Fruit fly (Drosophila melanogaster): Measurements from ENCODE around the gene Pdk1.
A peak's percentile ranks its signal among the peaks of the same experiment; 100 is the strongest.

The Pdk1 gene

dm6 chr3L:156591-157303 is 27.5 kb downstream of the Pdk1 start (continued):
- no peak for TF ChIP-seq Abd-B (GFP tag; optimal IDR thresholded peaks at IDR 0.05)
- TF ChIP-seq mirr (GFP tag; optimal IDR thresholded peaks at IDR 0.05): peak; percentile 86
- no peak for TF ChIP-seq CG3995 (GFP tag; optimal IDR thresholded peaks at IDR 0.05)
- TF ChIP-seq Hmx (GFP tag; optimal IDR thresholded peaks at IDR 0.05): no peak
- TF ChIP-seq CG4424 (GFP tag; optimal IDR thresholded peaks at IDR 0.05): no peak
- TF ChIP-seq C15 (GFP tag; IDR thresholded peaks at IDR 0.05): no peak
- TF ChIP-seq crol (GFP tag; IDR thresholded peaks at IDR 0.05): peak; percentile 75; the same call in 1 of the 2 replicates
- TF ChIP-seq CTCF (GFP tag; optimal IDR thresholded peaks at IDR 0.05): no peak
- peak; percentile 32 for TF ChIP-seq corto (GFP tag; optimal IDR thresholded peaks at IDR 0.05)
- TF ChIP-seq so (GFP tag; IDR thresholded peaks at IDR 0.05): 0 out of 3 replicates have a peak, but pooled peaks have one; percentile 16
- no peak for TF ChIP-seq NK7.1 (GFP tag; optimal IDR thresholded peaks at IDR 0.05)
- TF ChIP-seq CG14441 (GFP tag; IDR thresholded peaks at IDR 0.05): peak; percentile 40
- no peak for TF ChIP-seq esg (GFP tag; conservative IDR thresholded peaks at IDR 0.05)
- no peak for TF ChIP-seq wor (GFP tag; IDR thresholded peaks at IDR 0.05)
- no peak for TF ChIP-seq CG8290 (GFP tag; optimal IDR thresholded peaks at IDR 0.05)
- peak in 1 of 2 experiments; percentile 47 for TF ChIP-seq CG8290 (tag; optimal IDR thresholded peaks at IDR 0.05)
- peak; percentile 12; the same call in 1 of the 2 replicates for TF ChIP-seq CG32532 (GFP tag; IDR thresholded peaks at IDR 0.05)
- no peak for TF ChIP-seq CG7556 (GFP tag; optimal IDR thresholded peaks at IDR 0.05)
- TF ChIP-seq ham (GFP tag; IDR thresholded peaks at IDR 0.05): no peak
- no peak for TF ChIP-seq gcm2 (GFP tag; optimal IDR thresholded peaks at IDR 0.05)
- peak; percentile 12 for TF ChIP-seq CG12769 (tag; optimal IDR thresholded peaks at IDR 0.05)
- no peak for TF ChIP-seq CG11093 (GFP tag; IDR thresholded peaks at IDR 0.05)
- no peak for TF ChIP-seq dpn (GFP tag; optimal IDR thresholded peaks at IDR 0.05)
- no peak for TF ChIP-seq Myb (GFP tag; optimal IDR thresholded peaks at IDR 0.05)
- TF ChIP-seq E2f1 (GFP tag; IDR thresholded peaks at IDR 0.05): 0 out of 2 replicates have a peak, but pooled peaks have one; percentile 9
- TF ChIP-seq exex (tag; optimal IDR thresholded peaks at IDR 0.05): peak; percentile 81
- no peak for TF ChIP-seq CG11398 (GFP tag; optimal IDR thresholded peaks at IDR 0.05)
- no peak for TF ChIP-seq CG17829 (tag; optimal IDR thresholded peaks at IDR 0.05)
- peak; percentile 98 for TF ChIP-seq sd (tag; optimal IDR thresholded peaks at IDR 0.05)
- peak; percentile 14 for TF ChIP-seq lbe (GFP tag; optimal IDR thresholded peaks at IDR 0.05)
- TF ChIP-seq CG15479 (GFP tag; optimal IDR thresholded peaks at IDR 0.05): peak; percentile 10
- TF ChIP-seq E2f2 (GFP tag; IDR thresholded peaks at IDR 0.05): no peak
- no peak for TF ChIP-seq Adf1 (GFP tag; IDR thresholded peaks at IDR 0.05)
- TF ChIP-seq tna (GFP tag; IDR thresholded peaks at IDR 0.05; ENCODE audit: partially characterized antibody): no peak
- peak; percentile 1 for TF ChIP-seq CG17568 (GFP tag; optimal IDR thresholded peaks at IDR 0.05)
- TF ChIP-seq Fer1 (GFP tag; optimal IDR thresholded peaks at IDR 0.05): peak; percentile 49
- peak; percentile 45 for TF ChIP-seq grn (GFP tag; optimal IDR thresholded peaks at IDR 0.05)
- TF ChIP-seq Fer3 (tag; optimal IDR thresholded peaks at IDR 0.05): peak; percentile 9
- no peak for TF ChIP-seq Sin3A (optimal IDR thresholded peaks at IDR 0.05)
- peak; percentile 8 for TF ChIP-seq CG17385 (GFP tag; optimal IDR thresholded peaks at IDR 0.05)
- no peak for TF ChIP-seq Hey (tag; optimal IDR thresholded peaks at IDR 0.05)
- no peak for TF ChIP-seq oc (tag; optimal IDR thresholded peaks at IDR 0.05)
- peak; percentile 62 for TF ChIP-seq Med (GFP tag)
- peak; percentile 100 for TF ChIP-seq GATAe (GFP tag; conservative IDR thresholded peaks at IDR 0.05)
- TF ChIP-seq zfh1 (GFP tag; IDR thresholded peaks at IDR 0.05): 0 out of 3 replicates have a peak, but pooled peaks have one; percentile 6
- TF ChIP-seq caup (GFP tag; optimal IDR thresholded peaks at IDR 0.05; ENCODE audit: severe bottlenecking): peak; percentile 63
- peak; percentile 7 for TF ChIP-seq CG18599 (GFP tag; optimal IDR thresholded peaks at IDR 0.05)
- no peak for TF ChIP-seq ro (GFP tag; IDR thresholded peaks at IDR 0.05)
- peak; percentile 23 for TF ChIP-seq Nf-YC (tag; optimal IDR thresholded peaks at IDR 0.05)
- peak; percentile 38 for TF ChIP-seq lab (GFP tag; optimal IDR thresholded peaks at IDR 0.05)
- TF ChIP-seq Hand (GFP tag; optimal IDR thresholded peaks at IDR 0.05): no peak

Data from whole organism, embryonic.